Fruit fly (Drosophila melanogaster) whole organism, embryonic: ENCODE data around the gene CG14356.

Experiments
- ATbp ChIP-seq: fragments of 200-800 bp; sonication (Bioruptor generic); optimal IDR thresholded peaks from 2 replicates; lab custom pipeline; 2017; ENCODE audit warnings: missing biosample characterization, mild to moderate bottlenecking, missing genetic modification characterization, missing genetic modification reagents
- Blimp-1 ChIP-seq: fragments of 200-800 bp; sonication (Bioruptor generic); optimal IDR thresholded peaks from 3 replicates; lab custom pipeline; 2018; ENCODE audit warnings: missing biosample characterization, missing genetic modification characterization, mild to moderate bottlenecking, moderate library complexity, missing genetic modification reagents
- CG10565 ChIP-seq: fragments of 200-800 bp; sonication (Bioruptor generic); optimal IDR thresholded peaks from 3 replicates; lab custom pipeline; 2016; ENCODE audit warnings: missing biosample characterization, mild to moderate bottlenecking, missing genetic modification characterization
- CG11723 ChIP-seq: fragments of 200-800 bp; sonication (Bioruptor generic); optimal IDR thresholded peaks from 2 replicates; lab custom pipeline; 2017; ENCODE audit warnings: missing biosample characterization, mild to moderate bottlenecking, missing genetic modification characterization
- CG12219 ChIP-seq: fragments of 200-800 bp; sonication (Bioruptor generic); optimal IDR thresholded peaks from 3 replicates; lab custom pipeline; 2018; ENCODE audit warnings: missing biosample characterization, mild to moderate bottlenecking, missing genetic modification characterization
- CG13624 ChIP-seq: fragments of 200-800 bp; sonication (Bioruptor generic); optimal IDR thresholded peaks from 2 replicates; lab custom pipeline; 2016; ENCODE audit warnings: missing biosample characterization, missing genetic modification characterization
- CG15073 ChIP-seq: fragments of 200-800 bp; sonication (Bioruptor generic); optimal IDR thresholded peaks from 2 replicates; lab custom pipeline; 2016; ENCODE audit warnings: missing biosample characterization, missing genetic modification characterization
- CG15479 ChIP-seq: fragments of 200-800 bp; sonication (Bioruptor generic); optimal IDR thresholded peaks from 3 replicates; lab custom pipeline; 2019; ENCODE audit warnings: missing biosample characterization, mild to moderate bottlenecking, missing genetic modification characterization, moderate library complexity
- CG2875 ChIP-seq: fragments of 200-800 bp; sonication (Bioruptor generic); optimal IDR thresholded peaks from 2 replicates; lab custom pipeline; 2017; ENCODE audit warnings: missing biosample characterization, mild to moderate bottlenecking, missing genetic modification characterization, missing genetic modification reagents
- CG30403 ChIP-seq: fragments of 200-800 bp; sonication (Bioruptor generic); optimal IDR thresholded peaks from 3 replicates; lab custom pipeline; 2016; ENCODE audit warnings: missing biosample characterization, missing genetic modification characterization
- CG32767 ChIP-seq: fragments of 200-800 bp; sonication (Bioruptor generic); IDR thresholded peaks from 2 replicates; pipeline ENCODE4 v1.3.6; 2022; ENCODE audit warnings: missing biosample characterization, missing genetic modification characterization
- CG42726 ChIP-seq: fragments of 200-800 bp; sonication (Bioruptor generic); IDR thresholded peaks from 2 replicates; pipeline ENCODE4 v1.3.6; 2022; ENCODE audit warnings: missing biosample characterization, missing genetic modification characterization; ENCODE audit not compliant: partially characterized antibody
- CG4707 ChIP-seq: fragments of 200-800 bp; sonication (Bioruptor generic); optimal IDR thresholded peaks from 2 replicates; lab custom pipeline; 2018; ENCODE audit warnings: missing biosample characterization, mild to moderate bottlenecking, missing genetic modification characterization, moderate library complexity
- CG6254 ChIP-seq: fragments of 200-800 bp; sonication (Bioruptor generic); optimal IDR thresholded peaks from 3 replicates; lab custom pipeline; 2017; ENCODE audit warnings: mild to moderate bottlenecking, missing biosample characterization, missing genetic modification reagents, missing genetic modification characterization
- CG7372 ChIP-seq: fragments of 200-800 bp; sonication (Bioruptor generic); IDR thresholded peaks from 2 replicates; pipeline ENCODE4 v1.3.6; 2022; ENCODE audit warnings: missing biosample characterization, missing genetic modification characterization
- CG7839 ChIP-seq: fragments of 200-800 bp; sonication (Bioruptor generic); optimal IDR thresholded peaks from 3 replicates; lab custom pipeline; 2018; ENCODE audit warnings: missing biosample characterization, mild to moderate bottlenecking, missing genetic modification characterization, moderate library complexity
- CG8359 ChIP-seq: fragments of 200-800 bp; sonication (Bioruptor generic); optimal IDR thresholded peaks from 2 replicates; lab custom pipeline; 2017; ENCODE audit warnings: missing biosample characterization, mild to moderate bottlenecking, missing genetic modification characterization, borderline replicate concordance
- CG9609 ChIP-seq: fragments of 200-800 bp; sonication (Bioruptor generic); optimal IDR thresholded peaks from 3 replicates; lab custom pipeline; 2016; ENCODE audit warnings: missing biosample characterization, missing genetic modification characterization
- Camta ChIP-seq: fragments of 200-800 bp; sonication (Bioruptor generic); optimal IDR thresholded peaks from 2 replicates; lab custom pipeline; 2016; ENCODE audit warnings: missing biosample characterization, missing genetic modification characterization
- Chrac-16 ChIP-seq: fragments of 200-800 bp; sonication (Bioruptor generic); optimal IDR thresholded peaks from 3 replicates; lab custom pipeline; 2016; ENCODE audit warnings: missing biosample characterization, missing genetic modification characterization
- Dll ChIP-seq: fragments of 200-800 bp; sonication (Bioruptor generic); IDR thresholded peaks from 4 replicates; pipeline ENCODE4 v1.3.6; 2022; ENCODE audit warnings: missing biosample characterization, missing genetic modification characterization; ENCODE audit not compliant: partially characterized antibody
- ERR ChIP-seq: fragments of 200-800 bp; sonication (Bioruptor generic); optimal IDR thresholded peaks from 2 replicates; lab custom pipeline; 2016; ENCODE audit warnings: missing biosample characterization, missing genetic modification characterization
- GATAe ChIP-seq: fragments of 200-800 bp; sonication (Bioruptor generic); conservative IDR thresholded peaks from 2 replicates; pipeline ENCODE4 v1.3.6; 2022; ENCODE audit warnings: missing biosample characterization, missing genetic modification characterization
- H2.0 ChIP-seq: fragments of 200-800 bp; sonication (Bioruptor generic); IDR thresholded peaks from 2 replicates; pipeline ENCODE4 v1.3.6; 2022; ENCODE audit warnings: missing biosample characterization, missing genetic modification characterization
- Hmr ChIP-seq: fragments of 200-800 bp; sonication (Bioruptor generic); optimal IDR thresholded peaks from 3 replicates; lab custom pipeline; 2017; ENCODE audit warnings: mild to moderate bottlenecking, missing biosample characterization, missing genetic modification reagents, missing genetic modification characterization
- Hmx ChIP-seq: fragments of 200-800 bp; sonication (Bioruptor generic); optimal IDR thresholded peaks from 2 replicates; lab custom pipeline; 2016; ENCODE audit warnings: missing biosample characterization, missing genetic modification characterization
- Lhr ChIP-seq: fragments of 200-800 bp; sonication (Bioruptor generic); optimal IDR thresholded peaks from 3 replicates; lab custom pipeline; 2017; ENCODE audit warnings: mild to moderate bottlenecking, missing biosample characterization, missing genetic modification reagents, missing genetic modification characterization
- Mes4 ChIP-seq: fragments of 200-800 bp; sonication (Bioruptor generic); optimal IDR thresholded peaks from 2 replicates; lab custom pipeline; 2016; ENCODE audit warnings: missing biosample characterization, missing genetic modification characterization
- Myb ChIP-seq: fragments of 200-800 bp; sonication (Bioruptor generic); optimal IDR thresholded peaks from 2 replicates; lab custom pipeline; 2016; ENCODE audit warnings: missing biosample characterization, missing genetic modification characterization
- NFAT ChIP-seq: fragments of 200-800 bp; sonication (Bioruptor generic); IDR thresholded peaks from 2 replicates; pipeline ENCODE4 v1.3.6; 2022; ENCODE audit warnings: missing biosample characterization, missing genetic modification characterization
- Ravus ChIP-seq: fragments of 200-800 bp; sonication (Bioruptor generic); IDR thresholded peaks from 2 replicates; pipeline ENCODE4 v1.3.6; 2022; ENCODE audit warnings: missing biosample characterization, missing genetic modification characterization
- Six4 ChIP-seq: fragments of 200-800 bp; sonication (Bioruptor generic); optimal IDR thresholded peaks from 2 replicates; lab custom pipeline; 2016; ENCODE audit warnings: missing biosample characterization, missing genetic modification characterization
- Sox100B ChIP-seq: fragments of 200-800 bp; sonication (Bioruptor generic); optimal IDR thresholded peaks from 3 replicates; lab custom pipeline; 2018; ENCODE audit warnings: missing biosample characterization, mild to moderate bottlenecking, missing genetic modification characterization
- Usf ChIP-seq: fragments of 200-800 bp; sonication (Bioruptor generic); optimal IDR thresholded peaks from 2 replicates; lab custom pipeline; 2017; ENCODE audit warnings: missing genotype, missing biosample characterization, missing genetic modification characterization
- ato ChIP-seq: fragments of 200-800 bp; sonication (Bioruptor generic); IDR thresholded peaks from 2 replicates; pipeline ENCODE4 v1.3.6; 2022; ENCODE audit warnings: missing biosample characterization, missing genetic modification characterization; ENCODE audit not compliant: partially characterized antibody
- bab2 ChIP-seq: fragments of 200-800 bp; sonication (Bioruptor generic); optimal IDR thresholded peaks from 2 replicates; lab custom pipeline; 2016; ENCODE audit warnings: missing biosample characterization, missing genetic modification characterization
- danr ChIP-seq: fragments of 200-800 bp; sonication (Bioruptor generic); IDR thresholded peaks from 2 replicates; pipeline ENCODE4 v1.3.6; 2022; ENCODE audit warnings: missing biosample characterization, missing genetic modification characterization
- dm ChIP-seq: fragments of 200-800 bp; sonication (Bioruptor generic); optimal IDR thresholded peaks from 3 replicates; lab custom pipeline; 2016; ENCODE audit warnings: missing biosample characterization, missing genetic modification characterization
- dysf ChIP-seq: fragments of 200-800 bp; sonication (Bioruptor generic); IDR thresholded peaks from 3 replicates; pipeline ENCODE4 v1.3.6; 2022; ENCODE audit warnings: missing biosample characterization, missing genetic modification characterization
- ewg ChIP-seq: fragments of 200-800 bp; sonication (Bioruptor generic); optimal IDR thresholded peaks from 3 replicates; lab custom pipeline; 2017; ENCODE audit warnings: mild to moderate bottlenecking, missing biosample characterization, missing genetic modification reagents, missing genetic modification characterization
- fd64A ChIP-seq: fragments of 200-800 bp; sonication (Bioruptor generic); optimal IDR thresholded peaks from 3 replicates; lab custom pipeline; 2018; ENCODE audit warnings: missing biosample characterization, mild to moderate bottlenecking, missing genetic modification characterization
- h ChIP-seq: fragments of >200 bp; optimal IDR thresholded peaks from 2 replicates; lab custom pipeline; 2017
- ham ChIP-seq: fragments of 200-800 bp; sonication (Bioruptor generic); IDR thresholded peaks from 2 replicates; pipeline ENCODE4 v1.3.6; 2022; ENCODE audit warnings: missing biosample characterization, missing genetic modification characterization
- her ChIP-seq: fragments of 200-800 bp; sonication (Bioruptor generic); optimal IDR thresholded peaks from 2 replicates; lab custom pipeline; 2016; ENCODE audit warnings: missing biosample characterization, missing genetic modification characterization
- hth ChIP-seq: fragments of >200 bp; optimal IDR thresholded peaks from 2 replicates; lab custom pipeline; 2017; ENCODE audit warnings: inconsistent platforms
- kay ChIP-seq: fragments of 200-800 bp; sonication (Bioruptor generic); optimal IDR thresholded peaks from 2 replicates; lab custom pipeline; 2016; ENCODE audit warnings: missing biosample characterization, missing genetic modification characterization
- run ChIP-seq: fragments of 200-800 bp; sonication (Bioruptor generic); optimal IDR thresholded peaks from 3 replicates; lab custom pipeline; 2018; ENCODE audit warnings: missing biosample characterization, mild to moderate bottlenecking, missing genetic modification characterization
- sug ChIP-seq: fragments of 200-800 bp; optimal IDR thresholded peaks from 2 replicates; lab custom pipeline; 2019; ENCODE audit warnings: missing biosample characterization, mild to moderate bottlenecking, missing genetic modification characterization, moderate library complexity
- unpg ChIP-seq: fragments of 200-800 bp; sonication (Bioruptor generic); optimal IDR thresholded peaks from 3 replicates; lab custom pipeline; 2018; ENCODE audit warnings: missing biosample characterization, mild to moderate bottlenecking, missing genetic modification characterization, moderate library complexity
- usp ChIP-seq: fragments of >200 bp; optimal IDR thresholded peaks from 2 replicates; lab custom pipeline; 2017; ENCODE audit warnings: missing biosample characterization, missing genetic modification characterization
- zen ChIP-seq: fragments of 200-800 bp; sonication (Bioruptor generic); optimal IDR thresholded peaks from 3 replicates; lab custom pipeline; 2018; ENCODE audit warnings: missing biosample characterization, mild to moderate bottlenecking, missing genetic modification characterization, moderate library complexity
- zfh2 ChIP-seq: fragments of 200-800 bp; sonication (Bioruptor generic); optimal IDR thresholded peaks from 2 replicates; lab custom pipeline; 2016; ENCODE audit warnings: missing biosample characterization, missing genetic modification characterization

CG14356 gene

dm6 chr3R:14095428-14095827 is 36.4 kb downstream of the CG14356 start (continued):
- TF ChIP-seq dm (no peak), CG6254 (GFP tag; lab: Kevin White, UChicago) (no peak), CG9609 (GFP tag; lab: Kevin White, UChicago) (no peak), Dll (GFP tag; lab: Robert Waterston, UW) (no peak), unpg (GFP tag; lab: Kevin White, UChicago) (peak; percentile 69), ham (GFP tag; lab: Robert Waterston, UW) (no peak), CG12219 (GFP tag; lab: Kevin White, UChicago) (peak; percentile 28), Usf (GFP tag; lab: Kevin White, UChicago) (no peak), h (lab: Kevin White, UChicago) (no peak), CG7839 (peak; percentile 54), CG15073 (GFP tag; lab: Kevin White, UChicago) (no peak), ato (GFP tag; lab: Robert Waterston, UW) (no peak), Chrac-16 (GFP tag; lab: Kevin White, UChicago) (no peak), CG15479 (GFP tag; lab: Kevin White, UChicago) (no peak), run (tag; lab: Kevin White, UChicago) (no peak), CG10565 (GFP tag; lab: Kevin White, UChicago) (no peak), Camta (GFP tag; lab: Kevin White, UChicago) (no peak), her (no peak), CG11723 (GFP tag; lab: Kevin White, UChicago) (no peak), ERR (GFP tag; lab: Kevin White, UChicago) (no peak), sug (tag; lab: Kevin White, UChicago) (no peak), zen (tag; lab: Kevin White, UChicago) (no peak), dysf (GFP tag; lab: Robert Waterston, UW) (peak; percentile 74), Sox100B (peak; percentile 53), fd64A (GFP tag; lab: Kevin White, UChicago) (no peak), Myb (GFP tag; lab: Kevin White, UChicago) (no peak), ewg (GFP tag; lab: Kevin White, UChicago) (no peak), GATAe (GFP tag; lab: Robert Waterston, UW) (no peak), Ravus (GFP tag; lab: Robert Waterston, UW) (no peak), CG42726 (GFP tag; lab: Robert Waterston, UW) (no peak), usp (GFP tag; lab: Kevin White, UChicago) (no peak), CG30403 (GFP tag; lab: Kevin White, UChicago) (peak; percentile 53), danr (GFP tag; lab: Robert Waterston, UW) (0 out of 2 replicates have a peak, but pooled peaks have one; percentile 13), Mes4 (GFP tag; lab: Kevin White, UChicago) (no peak), Blimp-1 (GFP tag; lab: Kevin White, UChicago) (peak; percentile 75), bab2 (GFP tag; lab: Kevin White, UChicago) (no peak), CG4707 (GFP tag; lab: Kevin White, UChicago) (peak; percentile 9), CG8359 (GFP tag; lab: Kevin White, UChicago) (no peak), hth (lab: Kevin White, UChicago) (no peak), CG2875 (no peak), CG13624 (GFP tag; lab: Kevin White, UChicago) (no peak), NFAT (GFP tag; lab: Robert Waterston, UW) (no peak), CG7372 (GFP tag; lab: Robert Waterston, UW) (0 out of 2 replicates have a peak, but pooled peaks have one; percentile 15), ATbp (peak; percentile 64), zfh2 (GFP tag; lab: Kevin White, UChicago) (no peak), Lhr (GFP tag; lab: Kevin White, UChicago) (no peak), kay (GFP tag; lab: Kevin White, UChicago) (no peak), Hmx (GFP tag; lab: Kevin White, UChicago) (no peak), H2.0 (GFP tag; lab: Robert Waterston, UW) (peak; percentile 44; the same call in 1 of the 2 replicates), CG32767 (GFP tag; lab: Robert Waterston, UW) (no peak), Six4 (GFP tag; lab: Kevin White, UChicago) (peak; percentile 21), Hmr (GFP tag; lab: Kevin White, UChicago) (peak; percentile 33)
